Worm (Caenorhabditis elegans): ENCODE results near the gene C16C8.20.

Gene C16C8.20

DNA sequence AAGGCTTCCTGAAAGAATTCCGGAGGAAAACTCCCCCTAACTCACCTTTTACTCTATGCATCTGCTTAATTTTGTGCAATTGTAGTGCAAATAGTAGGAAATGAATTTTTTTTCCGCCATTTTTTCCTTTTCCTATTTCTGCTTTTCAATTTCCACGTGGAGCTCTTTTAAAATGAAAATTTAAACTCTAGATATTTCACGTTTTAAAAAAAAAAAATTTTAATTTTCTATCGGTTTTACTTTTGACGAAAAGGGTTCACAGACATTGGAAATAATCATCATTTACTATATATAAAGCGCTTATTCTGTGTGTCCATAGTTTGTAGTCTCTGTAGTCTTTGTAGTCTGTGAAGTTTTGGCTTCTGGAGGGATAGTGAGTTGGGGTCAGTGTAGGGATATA, 34.8 kb downstream of the C16C8.20 start, which contains the start of gene Y49F6B.8:
Y49F6B.8 (minus strand) TSS at position 101 of the 400 bp plus-strand sequence.
- TF ChIP-seq dpl-1 (GFP tag; optimal IDR thresholded peaks at IDR 0.05) (no peak), mcd-1 (GFP tag; IDR thresholded peaks at IDR 0.05) (no peak), repo-1 (tag; optimal IDR thresholded peaks at IDR 0.05) (no peak), ets-4 (GFP tag; optimal IDR thresholded peaks at IDR 0.05) (no peak)

DNA sequence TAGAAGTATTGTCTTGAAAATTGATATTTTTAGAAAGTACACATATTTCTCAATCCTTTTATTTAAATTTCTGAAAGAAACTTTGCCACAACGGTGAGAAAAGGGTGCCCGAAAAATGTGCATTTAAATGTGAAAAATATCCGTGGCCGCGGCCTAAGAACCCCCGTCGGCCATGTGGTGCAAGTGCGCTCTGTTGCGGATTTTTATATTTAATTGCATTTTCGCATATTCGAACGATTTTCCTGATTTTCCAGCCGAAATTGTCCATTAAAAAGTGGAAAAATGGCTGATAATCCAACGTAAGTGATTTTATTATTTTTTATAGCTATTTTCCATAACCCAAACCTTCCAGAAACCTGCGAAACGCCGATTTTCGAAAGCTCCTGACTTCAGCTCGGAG, 35.5 kb downstream of the C16C8.20 start, which contains the start of gene smu-2:
smu-2 (plus strand) TSS at position 178 of the 400 bp plus-strand sequence.
- TF ChIP-seq lin-54 (GFP tag; optimal IDR thresholded peaks at IDR 0.05) (no peak), atf-7 (tag; optimal IDR thresholded peaks at IDR 0.05) (no peak), let-526 (GFP tag; IDR thresholded peaks at IDR 0.05) (0 out of 2 replicates have a peak, but pooled peaks have one; percentile 42), him-1 (tag; optimal IDR thresholded peaks at IDR 0.05) (peak; percentile 51), mes-4 (tag; optimal IDR thresholded peaks at IDR 0.05) (no peak), F22D6.2 (tag; optimal IDR thresholded peaks at IDR 0.05) (no peak), ztf-22 (GFP tag; optimal IDR thresholded peaks at IDR 0.05) (no peak), fkh-3 (tag; optimal IDR thresholded peaks at IDR 0.05) (no peak), athp-1 (tag; optimal IDR thresholded peaks at IDR 0.05) (peak; percentile 70), aptf-3 (GFP tag; IDR thresholded peaks at IDR 0.05) (no peak), Y56A3A.18 (GFP tag; IDR thresholded peaks at IDR 0.05) (no peak), ccch-3 (GFP tag; optimal IDR thresholded peaks at IDR 0.05) (no peak), ceh-91 (GFP tag; IDR thresholded peaks at IDR 0.05) (no peak), snpc-3.4 (tag; optimal IDR thresholded peaks at IDR 0.05) (no peak), somi-1 (GFP tag; optimal IDR thresholded peaks at IDR 0.05) (no peak), madf-3 (GFP tag; IDR thresholded peaks at IDR 0.05) (no peak), cebp-2 (GFP tag; IDR thresholded peaks at IDR 0.05) (no peak), snpc-1.1 (tag; optimal IDR thresholded peaks at IDR 0.05; ENCODE audit: insufficient read depth) (no peak), unc-62 (GFP tag; optimal IDR thresholded peaks at IDR 0.05) (no peak), F23B12.7 (tag; optimal IDR thresholded peaks at IDR 0.05; ENCODE audit: insufficient read depth) (no peak), zfh-2 (GFP tag; conservative IDR thresholded peaks at IDR 0.05) (no peak), aptf-2 (GFP tag; conservative IDR thresholded peaks at IDR 0.05) (peak; percentile 66; the same call in 1 of the 2 replicates), madf-8 (GFP tag; conservative IDR thresholded peaks at IDR 0.05) (peak; percentile 39), ama-1 (optimal IDR thresholded peaks at IDR 0.05) (no peak), ama-1 (GFP tag; optimal IDR thresholded peaks at IDR 0.05) (no peak), lag-1 (GFP tag; IDR thresholded peaks at IDR 0.05) (no peak), repo-1 (tag; optimal IDR thresholded peaks at IDR 0.05) (no peak), hsf-1 (GFP tag; IDR thresholded peaks at IDR 0.05) (no peak), F55B11.4 (tag; optimal IDR thresholded peaks at IDR 0.05; ENCODE audit: borderline replicate concordance, insufficient read depth) (no peak), Y53F4B.3 (GFP tag; IDR thresholded peaks at IDR 0.05) (no peak), Y67H2A.10 (GFP tag; conservative IDR thresholded peaks at IDR 0.05) (no peak), zim-3 (tag; optimal IDR thresholded peaks at IDR 0.05) (no peak), lsl-1 (GFP tag; optimal IDR thresholded peaks at IDR 0.05) (peak; percentile 50), mel-28 (tag; optimal IDR thresholded peaks at IDR 0.05; ENCODE audit: borderline replicate concordance) (no peak), dox-1 (GFP tag; IDR thresholded peaks at IDR 0.05) (no peak), dpff-1 (tag; optimal IDR thresholded peaks at IDR 0.05) (no peak), ztf-6 (GFP tag; IDR thresholded peaks at IDR 0.05) (no peak), hmg-1.2 (GFP tag; IDR thresholded peaks at IDR 0.05) (peak; percentile 49; the same call in 1 of the 2 replicates), B0261.1 (tag; optimal IDR thresholded peaks at IDR 0.05) (peak; percentile 1), K12H6.12 (tag; optimal IDR thresholded peaks at IDR 0.05) (peak; percentile 35), ceh-100 (GFP tag; IDR thresholded peaks at IDR 0.05) (no peak), B0035.1 (tag; optimal IDR thresholded peaks at IDR 0.05) (no peak), tlf-1 (GFP tag; optimal IDR thresholded peaks at IDR 0.05) (no peak), lin-26 (GFP tag; IDR thresholded peaks at IDR 0.05) (0 out of 2 replicates have a peak, but pooled peaks have one; percentile 34), hmg-20 (GFP tag; IDR thresholded peaks at IDR 0.05) (no peak)

Data from whole organism, young adult.